In the genomic region with DNA sequence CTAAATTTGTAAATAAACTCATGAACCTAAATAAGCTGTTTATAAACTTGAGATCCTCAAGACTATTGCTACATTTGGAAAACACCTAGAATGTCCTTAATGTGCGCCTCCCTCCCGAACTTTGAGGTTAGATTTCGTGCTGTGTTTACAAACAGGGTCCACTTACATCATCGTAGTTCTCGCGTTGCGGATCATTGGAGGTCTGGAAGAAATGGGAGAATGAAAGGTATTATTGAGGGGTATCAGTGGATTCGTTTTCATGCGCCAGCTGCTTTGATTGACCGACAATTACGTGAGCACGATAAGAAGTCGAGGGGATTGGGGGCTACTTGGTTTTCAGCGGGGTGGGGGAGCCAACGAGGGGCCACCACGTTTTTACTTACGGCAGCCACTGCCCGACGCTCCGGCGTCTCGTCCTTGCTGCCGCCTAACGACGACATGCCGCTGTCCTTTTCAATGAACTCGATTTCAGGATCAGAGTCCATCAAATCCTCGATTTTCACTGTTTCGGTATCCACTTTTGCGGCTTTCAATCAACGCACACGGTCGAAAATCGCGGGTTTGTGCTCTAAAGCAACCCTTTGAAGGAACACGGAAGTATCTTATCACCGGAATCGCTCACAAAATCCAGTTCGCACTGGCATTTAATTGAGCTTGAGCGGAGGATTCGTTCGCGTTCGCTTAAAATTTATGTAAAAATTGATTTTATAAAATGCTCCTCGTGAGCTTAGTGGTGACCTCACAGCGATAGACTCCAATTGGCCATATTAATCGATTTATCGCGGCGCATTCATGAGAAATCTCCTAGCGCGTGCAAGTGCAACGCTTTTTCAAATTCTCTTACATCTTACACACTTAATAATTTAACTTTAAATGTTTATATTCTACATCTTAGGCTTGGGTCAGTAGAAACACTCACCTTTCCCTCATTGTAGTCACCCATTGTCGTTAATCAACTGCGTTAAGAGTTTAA, we compare ENCODE assay signal across 1 fruit fly cellular context.
TF ChIP-seq lines count a peak whose summit lies in the region.

No protein-coding gene starts in this region.

TF ChIP-seq in whole organism, embryonic, 481 proteins besides CTCF, POLR2A, EP300 and RAD21 (continued from another document and continues in another):
- TF ChIP-seq CG7839 (tag; optimal IDR thresholded peaks at IDR 0.05; lab: Kevin White, UChicago) (no peak), CG10979 (tag; optimal IDR thresholded peaks at IDR 0.05; lab: Kevin White, UChicago) (no peak), CG34224 (GFP tag; IDR thresholded peaks at IDR 0.05; lab: Robert Waterston, UW; ENCODE audit: partially characterized antibody) (peak; percentile 68), Pdp1 (GFP tag; optimal IDR thresholded peaks at IDR 0.05; lab: Kevin White, UChicago) (peak in 1 of 2 experiments; percentile 97), bowl (GFP tag; IDR thresholded peaks at IDR 0.05; lab: Robert Waterston, UW) (no peak), Abd-B (GFP tag; optimal IDR thresholded peaks at IDR 0.05; lab: Kevin White, UChicago) (no peak), CoRest (tag; optimal IDR thresholded peaks at IDR 0.05; lab: Kevin White, UChicago) (no peak), Ada2b (GFP tag; IDR thresholded peaks at IDR 0.05; lab: Robert Waterston, UW) (no peak), CG10543 (GFP tag; optimal IDR thresholded peaks at IDR 0.05; lab: Kevin White, UChicago) (no peak), insv (GFP tag; optimal IDR thresholded peaks at IDR 0.05; lab: Kevin White, UChicago) (no peak), CG13424 (tag; optimal IDR thresholded peaks at IDR 0.05; lab: Kevin White, UChicago) (no peak), CG14667 (GFP tag; IDR thresholded peaks at IDR 0.05; lab: Robert Waterston, UW) (no peak), pum (GFP tag; optimal IDR thresholded peaks at IDR 0.05; lab: Kevin White, UChicago) (no peak), so (GFP tag; IDR thresholded peaks at IDR 0.05; lab: Robert Waterston, UW) (no peak), CG3726 (GFP tag; IDR thresholded peaks at IDR 0.05; lab: Robert Waterston, UW) (no peak), z (GFP tag; IDR thresholded peaks at IDR 0.05; lab: Robert Waterston, UW) (no peak), bab2 (GFP tag; optimal IDR thresholded peaks at IDR 0.05; lab: Kevin White, UChicago) (no peak), Dip2 (GFP tag; IDR thresholded peaks at IDR 0.05; lab: Robert Waterston, UW) (no peak), twi (tag; optimal IDR thresholded peaks at IDR 0.05; lab: Kevin White, UChicago) (no peak), Gug (GFP tag; IDR thresholded peaks at IDR 0.05; lab: Robert Waterston, UW) (no peak), eve (GFP tag; optimal IDR thresholded peaks at IDR 0.05; lab: Kevin White, UChicago) (no peak), Taf1 (GFP tag; IDR thresholded peaks at IDR 0.05; lab: Robert Waterston, UW) (no peak), CG14860 (GFP tag; IDR thresholded peaks at IDR 0.05; lab: Robert Waterston, UW; ENCODE audit: partially characterized antibody) (peak; percentile 35; the same call in 1 of the 3 replicates), CG12769 (tag; optimal IDR thresholded peaks at IDR 0.05; lab: Kevin White, UChicago) (peak; percentile 19), trem (tag; optimal IDR thresholded peaks at IDR 0.05; lab: Kevin White, UChicago) (peak; percentile 44), Ravus (GFP tag; IDR thresholded peaks at IDR 0.05; lab: Robert Waterston, UW) (no peak), Dp (GFP tag; optimal IDR thresholded peaks at IDR 0.05; lab: Kevin White, UChicago) (peak; percentile 72), HHEX (GFP tag; optimal IDR thresholded peaks at IDR 0.05; lab: Kevin White, UChicago) (no peak), hb (GFP tag; IDR thresholded peaks at IDR 0.05; lab: Robert Waterston, UW; ENCODE audit: partially characterized antibody) (no peak), CG1647 (GFP tag; optimal IDR thresholded peaks at IDR 0.05; lab: Kevin White, UChicago) (no peak), Adf1 (GFP tag; IDR thresholded peaks at IDR 0.05; lab: Robert Waterston, UW) (no peak), Ets97D (GFP tag; optimal IDR thresholded peaks at IDR 0.05; lab: Kevin White, UChicago) (peak; percentile 32), CG9932 (GFP tag; IDR thresholded peaks at IDR 0.05; lab: Robert Waterston, UW) (no peak), CG1024 (GFP tag; IDR thresholded peaks at IDR 0.05; lab: Robert Waterston, UW) (no peak), CG2202 (tag; optimal IDR thresholded peaks at IDR 0.05; lab: Kevin White, UChicago) (no peak), CG7987 (GFP tag; optimal IDR thresholded peaks at IDR 0.05; lab: Kevin White, UChicago) (no peak), CG15073 (GFP tag; optimal IDR thresholded peaks at IDR 0.05; lab: Kevin White, UChicago) (no peak), abd-A (tag; optimal IDR thresholded peaks at IDR 0.05; lab: Kevin White, UChicago) (no peak), fd3F (GFP tag; optimal IDR thresholded peaks at IDR 0.05; lab: Kevin White, UChicago) (no peak), cato (GFP tag; optimal IDR thresholded peaks at IDR 0.05; lab: Kevin White, UChicago; ENCODE audit: borderline replicate concordance) (no peak), gfzf (GFP tag; optimal IDR thresholded peaks at IDR 0.05; lab: Kevin White, UChicago) (peak; percentile 86), tin (GFP tag; optimal IDR thresholded peaks at IDR 0.05; lab: Kevin White, UChicago) (no peak), Atf6 (GFP tag; IDR thresholded peaks at IDR 0.05; lab: Robert Waterston, UW) (no peak), CG31441 (GFP tag; IDR thresholded peaks at IDR 0.05; lab: Robert Waterston, UW) (no peak), CG8765 (GFP tag; IDR thresholded peaks at IDR 0.05; lab: Robert Waterston, UW) (no peak), CG14441 (GFP tag; IDR thresholded peaks at IDR 0.05; lab: Robert Waterston, UW) (no peak), ato (GFP tag; IDR thresholded peaks at IDR 0.05; lab: Robert Waterston, UW; ENCODE audit: partially characterized antibody) (no peak), lov (optimal IDR thresholded peaks at IDR 0.05; lab: Kevin White, UChicago) (no peak), lov (GFP tag; IDR thresholded peaks at IDR 0.05; lab: Robert Waterston, UW) (no peak), CG17829 (tag; optimal IDR thresholded peaks at IDR 0.05; lab: Kevin White, UChicago) (no peak), CG9817 (tag; optimal IDR thresholded peaks at IDR 0.05; lab: Kevin White, UChicago) (no peak), corto (GFP tag; optimal IDR thresholded peaks at IDR 0.05; lab: Kevin White, UChicago) (no peak), CG9727 (GFP tag; optimal IDR thresholded peaks at IDR 0.05; lab: Kevin White, UChicago) (no peak), CG2120 (GFP tag; optimal IDR thresholded peaks at IDR 0.05; lab: Kevin White, UChicago) (no peak), CG1603 (tag; optimal IDR thresholded peaks at IDR 0.05; lab: Kevin White, UChicago) (peak; percentile 55), CG13287 (GFP tag; IDR thresholded peaks at IDR 0.05; lab: Robert Waterston, UW; ENCODE audit: partially characterized antibody) (peak; percentile 74), pnt (GFP tag; optimal IDR thresholded peaks at IDR 0.05; lab: Kevin White, UChicago) (no peak), Hand (GFP tag; optimal IDR thresholded peaks at IDR 0.05; lab: Kevin White, UChicago) (no peak), pros (GFP tag; optimal IDR thresholded peaks at IDR 0.05; lab: Kevin White, UChicago) (no peak), Ptx1 (GFP tag; IDR thresholded peaks at IDR 0.05; lab: Robert Waterston, UW) (no peak), rib (GFP tag; IDR thresholded peaks at IDR 0.05; lab: Robert Waterston, UW) (0 out of 2 replicates have a peak, but pooled peaks have one; percentile 36), E2f1 (GFP tag; IDR thresholded peaks at IDR 0.05; lab: Robert Waterston, UW) (no peak), Lpt (GFP tag; optimal IDR thresholded peaks at IDR 0.05; lab: Kevin White, UChicago) (no peak), Hr39 (optimal IDR thresholded peaks at IDR 0.05; lab: Kevin White, UChicago) (no peak), emc (GFP tag; optimal IDR thresholded peaks at IDR 0.05; lab: Kevin White, UChicago) (no peak), CG11093 (GFP tag; IDR thresholded peaks at IDR 0.05; lab: Robert Waterston, UW) (no peak), Dfd (GFP tag; optimal IDR thresholded peaks at IDR 0.05; lab: Kevin White, UChicago) (no peak), CG32767 (GFP tag; IDR thresholded peaks at IDR 0.05; lab: Robert Waterston, UW) (no peak), CG10321 (GFP tag; IDR thresholded peaks at IDR 0.05; lab: Robert Waterston, UW) (no peak), chif (GFP tag; optimal IDR thresholded peaks at IDR 0.05; lab: Kevin White, UChicago) (no peak), C15 (GFP tag; IDR thresholded peaks at IDR 0.05; lab: Robert Waterston, UW) (no peak), sc (optimal IDR thresholded peaks at IDR 0.05; lab: Kevin White, UChicago) (no peak), sc (GFP tag; optimal IDR thresholded peaks at IDR 0.05; lab: Kevin White, UChicago) (no peak), CG8089 (GFP tag; optimal IDR thresholded peaks at IDR 0.05; lab: Kevin White, UChicago) (no peak), CG1792 (GFP tag; optimal IDR thresholded peaks at IDR 0.05; lab: Kevin White, UChicago) (no peak), chm (GFP tag; IDR thresholded peaks at IDR 0.05; lab: Robert Waterston, UW) (no peak), CG2199 (GFP tag; IDR thresholded peaks at IDR 0.05; lab: Robert Waterston, UW) (no peak), ro (GFP tag; IDR thresholded peaks at IDR 0.05; lab: Robert Waterston, UW) (no peak), fd96Cb (tag; optimal IDR thresholded peaks at IDR 0.05; lab: Kevin White, UChicago) (no peak), odd (GFP tag; optimal IDR thresholded peaks at IDR 0.05; lab: Kevin White, UChicago) (no peak), CG1602 (GFP tag; optimal IDR thresholded peaks at IDR 0.05; lab: Kevin White, UChicago) (no peak), CG11085 (GFP tag; IDR thresholded peaks at IDR 0.05; lab: Robert Waterston, UW) (no peak), CG6272 (GFP tag; IDR thresholded peaks at IDR 0.05; lab: Robert Waterston, UW) (no peak), CG7963 (GFP tag; IDR thresholded peaks at IDR 0.05; lab: Robert Waterston, UW; ENCODE audit: partially characterized antibody) (peak; percentile 43; the same call in 1 of the 3 replicates), Hmx (GFP tag; optimal IDR thresholded peaks at IDR 0.05; lab: Kevin White, UChicago) (no peak), CG2875 (GFP tag; optimal IDR thresholded peaks at IDR 0.05; lab: Kevin White, UChicago) (no peak), lmd (GFP tag; IDR thresholded peaks at IDR 0.05; lab: Robert Waterston, UW) (no peak), H15 (GFP tag; IDR thresholded peaks at IDR 0.05; lab: Robert Waterston, UW) (no peak), lilli (GFP tag; optimal IDR thresholded peaks at IDR 0.05; lab: Kevin White, UChicago) (peak; percentile 16), bigmax (GFP tag; optimal IDR thresholded peaks at IDR 0.05; lab: Kevin White, UChicago) (peak; percentile 90), BtbVII (GFP tag; optimal IDR thresholded peaks at IDR 0.05; lab: Kevin White, UChicago) (no peak), HLHmδ (GFP tag; optimal IDR thresholded peaks at IDR 0.05; lab: Kevin White, UChicago) (no peak), CG5245 (GFP tag; optimal IDR thresholded peaks at IDR 0.05; lab: Kevin White, UChicago) (no peak), gro (GFP tag; optimal IDR thresholded peaks at IDR 0.05; lab: Kevin White, UChicago) (no peak), CG7271 (tag; optimal IDR thresholded peaks at IDR 0.05; lab: Kevin White, UChicago) (no peak), CG16863 (GFP tag; optimal IDR thresholded peaks at IDR 0.05; lab: Kevin White, UChicago) (no peak), fd102C (GFP tag; optimal IDR thresholded peaks at IDR 0.05; lab: Kevin White, UChicago) (no peak), CG10462 (GFP tag; optimal IDR thresholded peaks at IDR 0.05; lab: Kevin White, UChicago) (no peak), Lhr (GFP tag; optimal IDR thresholded peaks at IDR 0.05; lab: Kevin White, UChicago) (peak; percentile 18), crc (GFP tag; optimal IDR thresholded peaks at IDR 0.05; lab: Kevin White, UChicago) (no peak), CG17612 (GFP tag; IDR thresholded peaks at IDR 0.05; lab: Robert Waterston, UW) (no peak), CG3847 (GFP tag; IDR thresholded peaks at IDR 0.05; lab: Robert Waterston, UW) (no peak), CG4707 (GFP tag; optimal IDR thresholded peaks at IDR 0.05; lab: Kevin White, UChicago) (no peak), ems (GFP tag; optimal IDR thresholded peaks at IDR 0.05; lab: Kevin White, UChicago) (no peak), D19B (GFP tag; optimal IDR thresholded peaks at IDR 0.05; lab: Kevin White, UChicago) (peak; percentile 76), ewg (GFP tag; optimal IDR thresholded peaks at IDR 0.05; lab: Kevin White, UChicago) (no peak), amos (GFP tag; IDR thresholded peaks at IDR 0.05; lab: Robert Waterston, UW; ENCODE audit: partially characterized antibody) (peak; percentile 61; the same call in 1 of the 2 replicates), CG12659 (GFP tag; optimal IDR thresholded peaks at IDR 0.05; lab: Kevin White, UChicago) (peak; percentile 29), CG10147 (GFP tag; optimal IDR thresholded peaks at IDR 0.05; lab: Kevin White, UChicago) (no peak), CG10209 (GFP tag; optimal IDR thresholded peaks at IDR 0.05; lab: Kevin White, UChicago) (no peak), cas (GFP tag; IDR thresholded peaks at IDR 0.05; lab: Robert Waterston, UW) (no peak), CG4730 (GFP tag; IDR thresholded peaks at IDR 0.05; lab: Robert Waterston, UW) (no peak), dati (GFP tag; IDR thresholded peaks at IDR 0.05; lab: Robert Waterston, UW) (no peak), CG14965 (GFP tag; optimal IDR thresholded peaks at IDR 0.05; lab: Kevin White, UChicago; ENCODE audit: borderline replicate concordance) (no peak), CG8478 (optimal IDR thresholded peaks at IDR 0.05; lab: Kevin White, UChicago) (no peak), mld (GFP tag; IDR thresholded peaks at IDR 0.05; lab: Robert Waterston, UW; ENCODE audit: partially characterized antibody) (no peak), esg (GFP tag; conservative IDR thresholded peaks at IDR 0.05; lab: Robert Waterston, UW) (no peak), HmgD (GFP tag; optimal IDR thresholded peaks at IDR 0.05; lab: Kevin White, UChicago) (no peak), Gsc (GFP tag; IDR thresholded peaks at IDR 0.05; lab: Robert Waterston, UW) (no peak), H2.0 (GFP tag; IDR thresholded peaks at IDR 0.05; lab: Robert Waterston, UW) (no peak), Spps (tag; optimal IDR thresholded peaks at IDR 0.05; lab: Kevin White, UChicago) (no peak), CG6765 (GFP tag; optimal IDR thresholded peaks at IDR 0.05; lab: Kevin White, UChicago) (no peak), lab (GFP tag; optimal IDR thresholded peaks at IDR 0.05; lab: Kevin White, UChicago) (no peak), HLH54F (GFP tag; optimal IDR thresholded peaks at IDR 0.05; lab: Kevin White, UChicago) (no peak), az2 (GFP tag; optimal IDR thresholded peaks at IDR 0.05; lab: Kevin White, UChicago) (no peak), CG42726 (GFP tag; IDR thresholded peaks at IDR 0.05; lab: Robert Waterston, UW; ENCODE audit: partially characterized antibody) (peak; percentile 73)
